Fruit fly (Drosophila melanogaster): ENCODE results near the gene CG11997.

DNA sequence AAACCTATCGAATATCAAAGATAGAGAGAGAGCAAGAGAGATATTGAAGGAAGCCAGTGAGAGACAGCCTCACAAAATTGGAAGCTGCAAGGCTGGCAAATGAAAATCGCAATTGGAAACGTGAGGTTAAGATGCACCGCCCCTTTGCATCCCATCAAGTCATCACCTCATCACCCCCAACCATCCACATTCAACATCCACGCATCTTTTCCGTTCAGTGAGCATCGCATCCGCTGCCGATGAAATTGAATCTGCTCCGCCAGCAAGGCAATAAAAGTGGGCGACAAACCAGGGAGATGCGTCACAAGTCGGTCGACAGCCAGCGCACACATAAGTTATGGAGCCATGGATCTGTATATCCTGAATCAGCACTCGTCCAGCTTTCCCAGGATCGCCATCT, at the start of gene CG11997:
- TF ChIP-seq CG4496 (GFP tag; IDR thresholded peaks at IDR 0.05) (no peak), CG9948 (tag; optimal IDR thresholded peaks at IDR 0.05) (no peak), CG34367 (tag; optimal IDR thresholded peaks at IDR 0.05) (no peak), Pif1B (GFP tag; optimal IDR thresholded peaks at IDR 0.05) (no peak), CG15710 (tag; optimal IDR thresholded peaks at IDR 0.05) (no peak)

All from whole organism, pupa.